Worm (Caenorhabditis elegans) whole organism, L3 larva: Measurements from ENCODE around the gene flp-13.

Experiments
- R02D3.7 ChIP-seq: fragments of 150-350 bp; optimal IDR thresholded peaks from 2 replicates; lab custom pipeline; 2014; ENCODE audit warnings: missing biosample characterization, missing genetic modification characterization
- aly-2 ChIP-seq: fragments of 150-350 bp; optimal IDR thresholded peaks from 2 replicates; lab custom pipeline; 2014; ENCODE audit warnings: missing biosample characterization, missing genetic modification characterization
- ama-1 ChIP-seq: fragments of 150-350 bp; optimal IDR thresholded peaks from 2 replicates; lab custom pipeline; 2018
- ceh-16 ChIP-seq: sonication (generic microtip); optimal IDR thresholded peaks from 2 replicates; lab custom pipeline; 2017; ENCODE audit warnings: missing biosample characterization, missing genetic modification characterization
- ceh-28 ChIP-seq: fragments of 150-350 bp; optimal IDR thresholded peaks from 2 replicates; lab custom pipeline; 2014; ENCODE audit warnings: missing biosample characterization, missing genetic modification reagents, missing genetic modification characterization
- ceh-82 ChIP-seq: fragments of 150-350 bp; optimal IDR thresholded peaks from 2 replicates; lab custom pipeline; 2014; ENCODE audit warnings: missing biosample characterization, missing genetic modification characterization
- ceh-9 ChIP-seq: sonication (generic microtip); optimal IDR thresholded peaks from 2 replicates; lab custom pipeline; 2018; ENCODE audit warnings: missing biosample characterization, missing genetic modification characterization
- daf-12 ChIP-seq: fragments of 150-350 bp; optimal IDR thresholded peaks from 2 replicates; lab custom pipeline; 2014; ENCODE audit warnings: missing biosample characterization, missing genetic modification reagents, missing genetic modification characterization
- egl-27 ChIP-seq: sonication (generic microtip); optimal IDR thresholded peaks from 4 replicates; lab custom pipeline; 2017; ENCODE audit warnings: missing biosample characterization, missing genetic modification reagents, missing genetic modification characterization
- egl-5 ChIP-seq: fragments of 150-350 bp; optimal IDR thresholded peaks from 2 replicates; lab custom pipeline; 2017; ENCODE audit warnings: missing biosample characterization, missing genetic modification reagents, missing genetic modification characterization, inconsistent platforms
- elt-1 ChIP-seq: fragments of 150-350 bp; optimal IDR thresholded peaks from 2 replicates; lab custom pipeline; 2014; ENCODE audit warnings: missing biosample characterization, missing genetic modification characterization
- elt-2 ChIP-seq: sonication (generic microtip); optimal IDR thresholded peaks from 2 replicates; lab custom pipeline; 2016; ENCODE audit warnings: missing genetic modification reagents, mild to moderate bottlenecking, missing genetic modification characterization, missing compliant biosample characterization
- elt-3 ChIP-seq, 3 experiments: fragments of 150-350 bp in 1 of 3; sonication (generic microtip) in 2 of 3; optimal IDR thresholded peaks; 2 replicates in 2 of 3; 4 replicates in 1 of 3; lab custom pipeline; 2014 to 2017; ENCODE audit warnings: missing biosample characterization in 3 of 3, missing genetic modification characterization in 3 of 3
- hmg-11 ChIP-seq: sonication (generic microtip); optimal IDR thresholded peaks from 2 replicates; lab custom pipeline; 2016; ENCODE audit warnings: missing genetic modification characterization, missing compliant biosample characterization
- jun-1 ChIP-seq: fragments of 150-350 bp; optimal IDR thresholded peaks from 2 replicates; lab custom pipeline; 2014; ENCODE audit warnings: missing biosample characterization, missing genetic modification reagents, missing genetic modification characterization
- lin-15B ChIP-seq: fragments of 150-350 bp; optimal IDR thresholded peaks from 2 replicates; lab custom pipeline; 2014; ENCODE audit warnings: missing biosample characterization, missing genetic modification characterization
- lin-39 ChIP-seq: fragments of 150-350 bp; optimal IDR thresholded peaks from 2 replicates; lab custom pipeline; 2018; ENCODE audit warnings: missing biosample characterization, missing genetic modification reagents, missing genetic modification characterization
- lsy-12 ChIP-seq: sonication (generic microtip); optimal IDR thresholded peaks from 2 replicates; lab custom pipeline; 2016; ENCODE audit warnings: mild to moderate bottlenecking, missing genetic modification characterization, missing compliant biosample characterization
- mdl-1 ChIP-seq: fragments of 150-350 bp; optimal IDR thresholded peaks from 2 replicates; lab custom pipeline; 2014; ENCODE audit warnings: missing biosample characterization, missing genetic modification characterization
- nfya-1 ChIP-seq: sonication (generic microtip); optimal IDR thresholded peaks from 2 replicates; lab custom pipeline; 2017; ENCODE audit warnings: missing genetic modification characterization, mild to moderate bottlenecking, missing compliant biosample characterization, antibody characterized with exemption, moderate library complexity; ENCODE audit not compliant: insufficient read depth
- nhr-11 ChIP-seq: fragments of 150-350 bp; optimal IDR thresholded peaks from 2 replicates; lab custom pipeline; 2014; ENCODE audit warnings: missing biosample characterization, missing genetic modification characterization
- nhr-12 ChIP-seq: fragments of 150-350 bp; optimal IDR thresholded peaks from 2 replicates; lab custom pipeline; 2014; ENCODE audit warnings: missing biosample characterization, missing genetic modification characterization
- nhr-237 ChIP-seq: fragments of 150-350 bp; optimal IDR thresholded peaks from 2 replicates; lab custom pipeline; 2014; ENCODE audit warnings: missing biosample characterization, missing genetic modification characterization
- nhr-25 ChIP-seq: sonication (generic microtip); optimal IDR thresholded peaks from 2 replicates; lab custom pipeline; 2017; ENCODE audit warnings: missing biosample characterization, missing genetic modification characterization
- nhr-28 ChIP-seq: fragments of 150-350 bp; optimal IDR thresholded peaks from 2 replicates; lab custom pipeline; 2014; ENCODE audit warnings: missing biosample characterization, missing genetic modification characterization
- nhr-43 ChIP-seq: sonication (generic microtip); optimal IDR thresholded peaks from 2 replicates; lab custom pipeline; 2016; ENCODE audit warnings: mild to moderate bottlenecking, missing genetic modification characterization, missing compliant biosample characterization; ENCODE audit not compliant: poor library complexity, severe bottlenecking
- nhr-76 ChIP-seq: fragments of 150-350 bp; sonication (generic microtip); optimal IDR thresholded peaks from 5 replicates; lab custom pipeline; 2014; ENCODE audit warnings: missing biosample characterization, missing genetic modification characterization
- pqm-1 ChIP-seq: fragments of 150-350 bp; optimal IDR thresholded peaks from 2 replicates; lab custom pipeline; 2017; ENCODE audit warnings: missing biosample characterization, missing genetic modification characterization, inconsistent platforms
- sea-2 ChIP-seq: fragments of 150-350 bp; sonication (generic microtip); optimal IDR thresholded peaks from 4 replicates; lab custom pipeline; 2014; ENCODE audit warnings: missing biosample characterization, missing genetic modification reagents, missing genetic modification characterization
- unc-39 ChIP-seq: sonication (generic microtip); optimal IDR thresholded peaks from 4 replicates; lab custom pipeline; 2017; ENCODE audit warnings: missing biosample characterization, missing genetic modification characterization
- zag-1 ChIP-seq: fragments of 150-350 bp; optimal IDR thresholded peaks from 2 replicates; lab custom pipeline; 2014; ENCODE audit warnings: missing biosample characterization, missing genetic modification characterization
- ztf-11 ChIP-seq: fragments of 150-350 bp; optimal IDR thresholded peaks from 2 replicates; lab custom pipeline; 2014; ENCODE audit warnings: missing biosample characterization, missing genetic modification characterization
- ztf-4 ChIP-seq: fragments of 150-350 bp; optimal IDR thresholded peaks from 2 replicates; lab custom pipeline; 2014; ENCODE audit warnings: missing biosample characterization, missing genetic modification characterization

The flp-13 gene

ce11 chrIV:7698320-7698719, at the start of gene flp-13:
flp-13 (minus strand) TSS chrIV:7698420.
- TF ChIP-seq lin-15B = no peak
- TF ChIP-seq ceh-82 (tag; lab: Kevin White, UChicago) = no peak

- TF ChIP-seq lin-15B (no peak), elt-2 (tag; lab: Kevin White, UChicago) (peak; percentile 88), pqm-1 (tag; lab: Kevin White, UChicago) (peak; percentile 52)
These were observed 49.6 kb upstream of the flp-13 start, which contains the start of gene klo-1 for ce11 chrIV:7747838-7748237. klo-1 (minus strand) TSS chrIV:7748225.

ce11 chrIV:7743539-7743938, 45.3 kb upstream of the flp-13 start, which contains the start of gene npr-35:
npr-35 (plus strand) TSS chrIV:7743839.
- TF ChIP-seq sea-2 (no peak), hmg-11 (no peak), nhr-237 (tag; lab: Kevin White, UChicago) (no peak), ceh-16 (tag; lab: Kevin White, UChicago) (no peak)

ce11 chrIV:7736616-7737015, 38.4 kb upstream of the flp-13 start:
- TF ChIP-seq egl-27 (tag; lab: Kevin White, UChicago) (no peak), ztf-11 (tag; lab: Kevin White, UChicago) (no peak), sea-2 (no peak), elt-1 (no peak), jun-1 (tag; lab: Kevin White, UChicago) (no peak), lin-39 (tag; lab: Kevin White, UChicago) (no peak), lsy-12 (tag; lab: Kevin White, UChicago) (no peak), egl-5 (no peak), ceh-28 (tag; lab: Kevin White, UChicago) (no peak), nhr-76 (tag; lab: Kevin White, UChicago) (no peak), nhr-25 (tag; lab: Kevin White, UChicago) (no peak), elt-3 (tag; optimal IDR thresholded peaks at IDR 0.05; lab: Kevin White, UChicago) (no peak), ceh-82 (tag; lab: Kevin White, UChicago) (no peak), ceh-9 (no peak), nhr-12 (tag; lab: Kevin White, UChicago) (no peak), ama-1 (lab: Kevin White, UChicago) (no peak), zag-1 (tag; lab: Kevin White, UChicago) (no peak), nhr-43 (no peak)
- TF ChIP-seq, all 47 proteins: peak for 0

DNA sequence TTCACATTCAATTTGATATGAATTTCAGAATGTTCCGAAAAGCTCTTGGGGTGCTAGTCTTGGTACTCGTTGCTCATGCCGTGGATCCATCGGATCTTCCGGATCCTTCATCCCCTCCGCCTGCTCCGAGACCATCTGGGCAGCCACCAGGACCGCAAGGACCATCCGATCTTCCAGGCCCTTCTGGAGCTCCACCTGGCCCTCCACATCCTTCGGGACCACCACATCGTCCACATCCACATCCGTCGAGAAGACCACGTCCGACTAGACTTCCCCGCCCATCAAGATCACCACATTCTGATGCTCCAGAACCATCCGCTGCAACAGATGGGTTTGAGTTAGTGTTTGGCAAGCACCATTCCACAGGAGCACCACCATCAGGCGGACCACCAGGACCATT, 36.4 kb upstream of the flp-13 start, which contains the start of gene clx-1:
TSS of gene clx-1 (plus strand) at position 30 of the 400 bp plus-strand sequence.
- no peak for TF ChIP-seq nfya-1 (tag; lab: Kevin White, UChicago)

ce11 chrIV:7734173-7734572, 36.0 kb upstream of the flp-13 start:
- TF ChIP-seq nfya-1 (tag; lab: Kevin White, UChicago) (no peak), daf-12 (tag; lab: Kevin White, UChicago) (no peak), elt-3 (tag; optimal IDR thresholded peaks at IDR 0.05; lab: Kevin White, UChicago) (no peak), elt-1 (no peak), ztf-4 (no peak), aly-2 (tag; lab: Kevin White, UChicago) (no peak), nhr-11 (tag; lab: Kevin White, UChicago) (no peak), R02D3.7 (tag; lab: Kevin White, UChicago) (no peak), zag-1 (tag; lab: Kevin White, UChicago) (no peak), lin-39 (tag; lab: Kevin White, UChicago) (no peak), nhr-25 (tag; lab: Kevin White, UChicago) (no peak), mdl-1 (no peak), lin-15B (no peak), nhr-28 (tag; lab: Kevin White, UChicago) (no peak), nhr-237 (tag; lab: Kevin White, UChicago) (no peak), pqm-1 (tag; lab: Kevin White, UChicago) (no peak), lsy-12 (tag; lab: Kevin White, UChicago) (no peak), nhr-76 (tag; lab: Kevin White, UChicago) (no peak), unc-39 (tag; lab: Kevin White, UChicago) (no peak)
